Worm (Caenorhabditis elegans) whole organism, young adult: ENCODE data around the gene D1086.18.
"Not testable (repeated sequence)": the region's sequence is repeated elsewhere in the genome, so short reads cannot be mapped to it uniquely, and the experiment has no call there.

Experiments used
- F57A8.1 ChIP-seq: fragments of 200-800 bp; sonication (Bioruptor generic); optimal IDR thresholded peaks from 2 replicates; lab custom pipeline; 2018; ENCODE audit warnings: mild to moderate bottlenecking, missing genetic modification characterization, moderate library complexity, missing compliant biosample characterization
- atf-7 ChIP-seq: sonication (generic microtip); optimal IDR thresholded peaks from 2 replicates; lab custom pipeline; 2017; ENCODE audit warnings: mild to moderate bottlenecking, missing genetic modification characterization, missing compliant biosample characterization
- bed-1 ChIP-seq: fragments of 200-800 bp; sonication (Bioruptor generic); IDR thresholded peaks from 2 replicates; pipeline ENCODE4 v1.3.6; 2022; ENCODE audit warnings: missing genetic modification reagents, missing genetic modification characterization, missing compliant biosample characterization
- lin-26 ChIP-seq: fragments of 200-800 bp; sonication (Bioruptor generic); IDR thresholded peaks from 2 replicates; pipeline ENCODE4 v1.3.6; 2022; ENCODE audit warnings: missing genetic modification reagents, missing genetic modification characterization, missing compliant biosample characterization
- sdz-38 ChIP-seq: sonication (generic microtip); optimal IDR thresholded peaks from 2 replicates; lab custom pipeline; 2016; ENCODE audit warnings: missing genotype, missing genetic modification characterization, missing compliant biosample characterization
- unc-130 ChIP-seq: sonication (generic microtip); optimal IDR thresholded peaks from 2 replicates; lab custom pipeline; 2016; ENCODE audit warnings: missing genetic modification reagents, missing genetic modification characterization, missing compliant biosample characterization
- unc-62 ChIP-seq: fragments of 150-350 bp; optimal IDR thresholded peaks from 2 replicates; lab custom pipeline; 2014; ENCODE audit warnings: missing biosample characterization, missing genetic modification reagents, missing genetic modification characterization
- ztf-6 ChIP-seq: fragments of 200-800 bp; sonication (Bioruptor generic); IDR thresholded peaks from 2 replicates; pipeline ENCODE4 v1.3.6; 2022; ENCODE audit warnings: missing genetic modification reagents, missing genetic modification characterization, missing compliant biosample characterization

- not testable (repeated sequence) for TF ChIP-seq sdz-38, unc-62
- TF ChIP-seq bed-1 (GFP tag; lab: Robert Waterston, UW) (peak; percentile 97), F57A8.1 (GFP tag; lab: Kevin White, UChicago) (peak; percentile 34), atf-7 (tag; lab: Kevin White, UChicago) (peak; percentile 95), lin-26 (GFP tag; lab: Robert Waterston, UW) (peak; percentile 83), unc-130 (GFP tag; lab: Kevin White, UChicago) (peak; percentile 60), ztf-6 (GFP tag; lab: Robert Waterston, UW) (peak; percentile 91)
Measured at ce11 chrV:14055097-14055496, 30.6 kb upstream of the D1086.18 start.
